Fruit fly (Drosophila melanogaster): ENCODE results near the gene Eig71Eh.

Eig71Eh gene

dm6 chr3L:15690711-15691591 is 31.7 kb upstream of the Eig71Eh start (continued):
- TF ChIP-seq bsh (GFP tag; optimal IDR thresholded peaks at IDR 0.05) (peak in 1 of 2 experiments; percentile 55), pb (GFP tag; optimal IDR thresholded peaks at IDR 0.05) (peak; percentile 21), so (GFP tag; IDR thresholded peaks at IDR 0.05) (peak; percentile 28; the same call in 1 of the 3 replicates), TFAM (GFP tag; optimal IDR thresholded peaks at IDR 0.05) (no peak), CG34224 (GFP tag; IDR thresholded peaks at IDR 0.05; ENCODE audit: partially characterized antibody) (no peak), jigr1 (GFP tag; IDR thresholded peaks at IDR 0.05) (no peak), Rfx (GFP tag; IDR thresholded peaks at IDR 0.05) (no peak; the same call in 1 of the 2 replicates), rib (GFP tag; IDR thresholded peaks at IDR 0.05) (no peak), Antp (GFP tag; optimal IDR thresholded peaks at IDR 0.05) (peak; percentile 18), CG13775 (GFP tag; optimal IDR thresholded peaks at IDR 0.05) (no peak), Fer1 (GFP tag; optimal IDR thresholded peaks at IDR 0.05) (peak; percentile 37), trem (tag; optimal IDR thresholded peaks at IDR 0.05) (peak; percentile 65), CG8924 (tag; optimal IDR thresholded peaks at IDR 0.05) (peak; percentile 73), ro (GFP tag; IDR thresholded peaks at IDR 0.05) (no peak), zf30C (GFP tag; optimal IDR thresholded peaks at IDR 0.05) (peak; percentile 53), Vsx1 (GFP tag; optimal IDR thresholded peaks at IDR 0.05) (peak; percentile 28), CG8944 (GFP tag; optimal IDR thresholded peaks at IDR 0.05) (no peak), CG14441 (GFP tag; IDR thresholded peaks at IDR 0.05) (0 out of 2 replicates have a peak, but pooled peaks have one; percentile 19), CG10267 (tag; optimal IDR thresholded peaks at IDR 0.05) (peak; percentile 77), CG12769 (tag; optimal IDR thresholded peaks at IDR 0.05) (no peak), mirr (GFP tag; optimal IDR thresholded peaks at IDR 0.05) (peak; percentile 23), sug (tag; optimal IDR thresholded peaks at IDR 0.05) (peak; percentile 79), grau (tag; optimal IDR thresholded peaks at IDR 0.05) (peak; percentile 60), CG15601 (tag; optimal IDR thresholded peaks at IDR 0.05) (peak; percentile 6), CG10654 (GFP tag; optimal IDR thresholded peaks at IDR 0.05) (peak; percentile 24), CG1529 (GFP tag; optimal IDR thresholded peaks at IDR 0.05) (no peak), unpg (GFP tag; optimal IDR thresholded peaks at IDR 0.05) (peak; percentile 67), sd (tag; optimal IDR thresholded peaks at IDR 0.05) (peak; percentile 51), CG12299 (tag; optimal IDR thresholded peaks at IDR 0.05) (peak; percentile 3), bigmax (GFP tag; optimal IDR thresholded peaks at IDR 0.05) (no peak), crp (GFP tag; optimal IDR thresholded peaks at IDR 0.05) (no peak), CG13894 (tag; optimal IDR thresholded peaks at IDR 0.05) (no peak), org-1 (GFP tag; optimal IDR thresholded peaks at IDR 0.05) (peak; percentile 35), CG14014 (GFP tag; IDR thresholded peaks at IDR 0.05) (peak; percentile 44; the same call in 1 of the 2 replicates), CG16815 (GFP tag; optimal IDR thresholded peaks at IDR 0.05) (no peak), Awh (GFP tag; IDR thresholded peaks at IDR 0.05) (no peak), gcm (GFP tag; optimal IDR thresholded peaks at IDR 0.05) (peak; percentile 10), CG1233 (GFP tag; optimal IDR thresholded peaks at IDR 0.05) (peak; percentile 60), CG18476 (GFP tag; optimal IDR thresholded peaks at IDR 0.05) (peak; percentile 55), CG17361 (GFP tag; IDR thresholded peaks at IDR 0.05) (peak; percentile 53; the same call in 1 of the 3 replicates), Side (GFP tag; optimal IDR thresholded peaks at IDR 0.05) (peak; percentile 42), CG1792 (GFP tag; optimal IDR thresholded peaks at IDR 0.05) (peak; percentile 56), Hr51 (GFP tag; optimal IDR thresholded peaks at IDR 0.05) (peak in 1 of 2 experiments; percentile 51), onecut (GFP tag; IDR thresholded peaks at IDR 0.05) (no peak), slp2 (GFP tag; optimal IDR thresholded peaks at IDR 0.05) (no peak), D (optimal IDR thresholded peaks at IDR 0.05) (peak; percentile 30), D (GFP tag; optimal IDR thresholded peaks at IDR 0.05) (peak; percentile 64), row (GFP tag; IDR thresholded peaks at IDR 0.05) (peak; percentile 55)

Measured in whole organism, embryonic.